Fruit fly (Drosophila melanogaster): Measurements from ENCODE around the gene Cpr35B.

dm6 chr2L:14408383-14409004, 16.5 kb downstream of the Cpr35B start:
- TF ChIP-seq ATbp (GFP tag; optimal IDR thresholded peaks at IDR 0.05) (no peak), CG7357 (GFP tag; IDR thresholded peaks at IDR 0.05) (no peak), CG9797 (GFP tag; optimal IDR thresholded peaks at IDR 0.05) (no peak), Gsc (GFP tag; IDR thresholded peaks at IDR 0.05) (no peak), CG12219 (GFP tag; optimal IDR thresholded peaks at IDR 0.05) (no peak), Oaz (GFP tag; IDR thresholded peaks at IDR 0.05) (no peak), CG16863 (GFP tag; optimal IDR thresholded peaks at IDR 0.05) (no peak), dimm (GFP tag; IDR thresholded peaks at IDR 0.05) (no peak)

Data from whole organism, embryonic.